1 fruit fly cellular context compared by ENCODE assay signal in the genomic region with DNA sequence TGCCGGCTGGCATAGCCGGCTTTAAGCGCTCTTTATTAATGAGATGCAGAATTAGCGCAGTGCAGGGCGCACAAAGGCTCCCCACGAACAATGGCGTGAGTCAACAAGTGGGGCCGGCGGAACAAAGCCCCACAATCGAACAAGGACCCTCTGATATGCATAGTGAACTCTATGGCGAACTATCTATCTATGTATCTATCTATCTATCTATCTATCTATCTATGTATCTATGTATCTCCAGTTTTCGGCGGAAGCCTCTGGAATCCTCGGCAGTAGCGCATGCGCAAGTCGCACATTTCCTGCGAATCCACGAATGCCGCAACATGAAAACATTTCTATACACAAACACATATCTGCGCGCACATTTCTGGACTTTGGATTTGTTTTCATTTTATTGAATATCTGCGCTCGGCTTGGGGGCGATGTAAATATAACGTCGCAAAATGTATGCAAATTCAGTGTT.
TF ChIP-seq lines count a peak whose summit lies in the region.

No protein-coding gene starts in this region.

TF ChIP-seq in whole organism, embryonic, 481 proteins besides CTCF, POLR2A, EP300 and RAD21 (continued from another document):
- TF ChIP-seq eyg (GFP tag; optimal IDR thresholded peaks at IDR 0.05; lab: Kevin White, UChicago) (no peak), CG5245 (GFP tag; optimal IDR thresholded peaks at IDR 0.05; lab: Kevin White, UChicago) (no peak), CG2199 (GFP tag; IDR thresholded peaks at IDR 0.05; lab: Robert Waterston, UW) (no peak), pan (optimal IDR thresholded peaks at IDR 0.05; lab: Kevin White, UChicago) (no peak), pan (GFP tag; optimal IDR thresholded peaks at IDR 0.05 in 1 of 2, IDR thresholded peaks at IDR 0.05 in 1 of 2) (no peak), bigmax (GFP tag; optimal IDR thresholded peaks at IDR 0.05; lab: Kevin White, UChicago) (no peak), CG6854 (GFP tag; optimal IDR thresholded peaks at IDR 0.05; lab: Kevin White, UChicago) (peak; percentile 4), CG32772 (GFP tag; IDR thresholded peaks at IDR 0.05; lab: Robert Waterston, UW) (no peak), B-H1 (GFP tag; IDR thresholded peaks at IDR 0.05; lab: Robert Waterston, UW) (no peak), mld (GFP tag; IDR thresholded peaks at IDR 0.05; lab: Robert Waterston, UW; ENCODE audit: partially characterized antibody) (no peak), CG8924 (tag; optimal IDR thresholded peaks at IDR 0.05; lab: Kevin White, UChicago) (no peak), CG9797 (GFP tag; optimal IDR thresholded peaks at IDR 0.05; lab: Kevin White, UChicago) (no peak), nom (GFP tag; optimal IDR thresholded peaks at IDR 0.05; lab: Kevin White, UChicago) (peak; percentile 98), Spps (tag; optimal IDR thresholded peaks at IDR 0.05; lab: Kevin White, UChicago) (no peak), Atf6 (GFP tag; IDR thresholded peaks at IDR 0.05; lab: Robert Waterston, UW) (peak; percentile 51; the same call in 1 of the 2 replicates), CG43689 (GFP tag; IDR thresholded peaks at IDR 0.05; lab: Robert Waterston, UW) (no peak), CG10366 (GFP tag; IDR thresholded peaks at IDR 0.05; lab: Robert Waterston, UW) (no peak), YL-1 (GFP tag; optimal IDR thresholded peaks at IDR 0.05; lab: Kevin White, UChicago) (no peak), gsb-n (tag; optimal IDR thresholded peaks at IDR 0.05; lab: Kevin White, UChicago) (no peak), ato (GFP tag; IDR thresholded peaks at IDR 0.05; lab: Robert Waterston, UW; ENCODE audit: partially characterized antibody) (no peak), Sox100B (GFP tag; optimal IDR thresholded peaks at IDR 0.05; lab: Kevin White, UChicago) (no peak), Adf1 (GFP tag; IDR thresholded peaks at IDR 0.05; lab: Robert Waterston, UW) (no peak), pum (GFP tag; optimal IDR thresholded peaks at IDR 0.05; lab: Kevin White, UChicago) (peak; percentile 9), NfI (GFP tag; optimal IDR thresholded peaks at IDR 0.05; lab: Kevin White, UChicago) (peak; percentile 34), CG17328 (GFP tag; IDR thresholded peaks at IDR 0.05; lab: Robert Waterston, UW) (no peak), CG10431 (GFP tag; optimal IDR thresholded peaks at IDR 0.05; lab: Kevin White, UChicago) (no peak), nerfin-1 (tag; optimal IDR thresholded peaks at IDR 0.05; lab: Kevin White, UChicago) (peak; percentile 95), amos (GFP tag; IDR thresholded peaks at IDR 0.05; lab: Robert Waterston, UW; ENCODE audit: partially characterized antibody) (no peak), Blimp-1 (GFP tag; optimal IDR thresholded peaks at IDR 0.05; lab: Kevin White, UChicago) (no peak), CG13123 (GFP tag; optimal IDR thresholded peaks at IDR 0.05; lab: Kevin White, UChicago) (no peak), psq (GFP tag; optimal IDR thresholded peaks at IDR 0.05; lab: Kevin White, UChicago) (no peak), ab (GFP tag; optimal IDR thresholded peaks at IDR 0.05; lab: Kevin White, UChicago) (no peak), Dbx (GFP tag; IDR thresholded peaks at IDR 0.05; lab: Robert Waterston, UW) (peak; percentile 69; the same call in 2 of the 3 replicates), ttk (GFP tag; IDR thresholded peaks at IDR 0.05; lab: Robert Waterston, UW) (no peak), CG31365 (tag; optimal IDR thresholded peaks at IDR 0.05; lab: Kevin White, UChicago) (no peak), gsb (GFP tag; IDR thresholded peaks at IDR 0.05; lab: Robert Waterston, UW) (no peak), row (GFP tag; IDR thresholded peaks at IDR 0.05; lab: Robert Waterston, UW) (peak; percentile 12; the same call in 1 of the 3 replicates), disco-r (GFP tag; optimal IDR thresholded peaks at IDR 0.05; lab: Kevin White, UChicago) (no peak), Dp (GFP tag; optimal IDR thresholded peaks at IDR 0.05; lab: Kevin White, UChicago) (no peak), nmo (GFP tag; optimal IDR thresholded peaks at IDR 0.05; lab: Kevin White, UChicago) (no peak), Bdp1 (GFP tag; optimal IDR thresholded peaks at IDR 0.05; lab: Kevin White, UChicago) (no peak), caup (GFP tag; optimal IDR thresholded peaks at IDR 0.05; lab: Kevin White, UChicago; ENCODE audit: severe bottlenecking) (peak; percentile 25), CG7963 (GFP tag; IDR thresholded peaks at IDR 0.05; lab: Robert Waterston, UW; ENCODE audit: partially characterized antibody) (no peak), CG10959 (GFP tag; IDR thresholded peaks at IDR 0.05; lab: Robert Waterston, UW) (no peak), trh (GFP tag; optimal IDR thresholded peaks at IDR 0.05; lab: Kevin White, UChicago) (no peak), CG1603 (tag; optimal IDR thresholded peaks at IDR 0.05; lab: Kevin White, UChicago) (no peak), oc (tag; optimal IDR thresholded peaks at IDR 0.05; lab: Kevin White, UChicago) (no peak), lola (GFP tag; optimal IDR thresholded peaks at IDR 0.05; lab: Kevin White, UChicago) (no peak), CG4707 (GFP tag; optimal IDR thresholded peaks at IDR 0.05; lab: Kevin White, UChicago) (no peak), CG8765 (GFP tag; IDR thresholded peaks at IDR 0.05; lab: Robert Waterston, UW) (no peak; the same call in 1 of the 2 replicates), CG11504 (tag; optimal IDR thresholded peaks at IDR 0.05; lab: Kevin White, UChicago) (no peak), CG3838 (GFP tag; optimal IDR thresholded peaks at IDR 0.05; lab: Kevin White, UChicago) (no peak), shn (GFP tag; optimal IDR thresholded peaks at IDR 0.05; lab: Kevin White, UChicago) (peak; percentile 9), D19A (tag; optimal IDR thresholded peaks at IDR 0.05; lab: Kevin White, UChicago) (no peak), cas (GFP tag; IDR thresholded peaks at IDR 0.05; lab: Robert Waterston, UW) (no peak), CG9876 (GFP tag; optimal IDR thresholded peaks at IDR 0.05; lab: Kevin White, UChicago) (no peak), sna (GFP tag; IDR thresholded peaks at IDR 0.05; lab: Robert Waterston, UW; ENCODE audit: partially characterized antibody) (no peak), gcm2 (GFP tag; optimal IDR thresholded peaks at IDR 0.05; lab: Kevin White, UChicago) (no peak), Dfd (GFP tag; optimal IDR thresholded peaks at IDR 0.05; lab: Kevin White, UChicago) (no peak), CG7839 (tag; optimal IDR thresholded peaks at IDR 0.05; lab: Kevin White, UChicago) (peak; percentile 26), Dad (GFP tag; optimal IDR thresholded peaks at IDR 0.05; lab: Kevin White, UChicago) (no peak), Lim3 (GFP tag; IDR thresholded peaks at IDR 0.05; lab: Robert Waterston, UW) (no peak), peb (GFP tag; IDR thresholded peaks at IDR 0.05; lab: Robert Waterston, UW) (no peak), p53 (GFP tag; optimal IDR thresholded peaks at IDR 0.05; lab: Kevin White, UChicago) (no peak), Sry-δ (GFP tag; optimal IDR thresholded peaks at IDR 0.05; lab: Kevin White, UChicago) (no peak), ken (GFP tag; IDR thresholded peaks at IDR 0.05; lab: Robert Waterston, UW) (no peak), CG2712 (tag; optimal IDR thresholded peaks at IDR 0.05; lab: Kevin White, UChicago) (no peak), croc (GFP tag; conservative IDR thresholded peaks at IDR 0.05; lab: Robert Waterston, UW) (no peak), trem (tag; optimal IDR thresholded peaks at IDR 0.05; lab: Kevin White, UChicago) (no peak), CG6683 (GFP tag; optimal IDR thresholded peaks at IDR 0.05; lab: Kevin White, UChicago) (no peak), CG17361 (GFP tag; IDR thresholded peaks at IDR 0.05; lab: Robert Waterston, UW) (0 out of 3 replicates have a peak, but pooled peaks have one; percentile 23), E2f1 (GFP tag; IDR thresholded peaks at IDR 0.05; lab: Robert Waterston, UW) (no peak), pnt (GFP tag; optimal IDR thresholded peaks at IDR 0.05; lab: Kevin White, UChicago) (no peak), CG17568 (GFP tag; optimal IDR thresholded peaks at IDR 0.05; lab: Kevin White, UChicago) (no peak), unc-4 (GFP tag; IDR thresholded peaks at IDR 0.05; lab: Robert Waterston, UW; ENCODE audit: partially characterized antibody) (no peak), CG34376 (GFP tag; optimal IDR thresholded peaks at IDR 0.05; lab: Kevin White, UChicago) (peak; percentile 53), sens (GFP tag; lab: Kevin White, UChicago) (peak; percentile 72), CG13424 (tag; optimal IDR thresholded peaks at IDR 0.05; lab: Kevin White, UChicago) (no peak), sisA (GFP tag; IDR thresholded peaks at IDR 0.05; lab: Robert Waterston, UW) (no peak), CG12942 (GFP tag; optimal IDR thresholded peaks at IDR 0.05; lab: Kevin White, UChicago) (no peak), C15 (GFP tag; IDR thresholded peaks at IDR 0.05; lab: Robert Waterston, UW) (no peak), CG13775 (GFP tag; optimal IDR thresholded peaks at IDR 0.05; lab: Kevin White, UChicago) (peak; percentile 6), gro (GFP tag; optimal IDR thresholded peaks at IDR 0.05; lab: Kevin White, UChicago) (peak; percentile 68), slbo (GFP tag; IDR thresholded peaks at IDR 0.05; lab: Robert Waterston, UW) (peak; percentile 74), kay (GFP tag; optimal IDR thresholded peaks at IDR 0.05; lab: Kevin White, UChicago) (no peak), Usf (GFP tag; optimal IDR thresholded peaks at IDR 0.05; lab: Kevin White, UChicago) (peak; percentile 39), kni (GFP tag; optimal IDR thresholded peaks at IDR 0.05; lab: Kevin White, UChicago) (no peak), D19B (GFP tag; optimal IDR thresholded peaks at IDR 0.05; lab: Kevin White, UChicago) (peak; percentile 61), stc (GFP tag; IDR thresholded peaks at IDR 0.05; lab: Robert Waterston, UW) (no peak), z (GFP tag; IDR thresholded peaks at IDR 0.05; lab: Robert Waterston, UW) (no peak), HmgD (GFP tag; optimal IDR thresholded peaks at IDR 0.05; lab: Kevin White, UChicago) (no peak), CG17359 (tag; optimal IDR thresholded peaks at IDR 0.05; lab: Kevin White, UChicago) (no peak), CG42726 (GFP tag; IDR thresholded peaks at IDR 0.05; lab: Robert Waterston, UW; ENCODE audit: partially characterized antibody) (no peak), ranshi (GFP tag; IDR thresholded peaks at IDR 0.05; lab: Robert Waterston, UW) (no peak), CG14860 (GFP tag; IDR thresholded peaks at IDR 0.05; lab: Robert Waterston, UW; ENCODE audit: partially characterized antibody) (0 out of 3 replicates have a peak, but pooled peaks have one; percentile 7), cad (GFP tag; optimal IDR thresholded peaks at IDR 0.05; lab: Kevin White, UChicago) (no peak), PHDP (tag; optimal IDR thresholded peaks at IDR 0.05; lab: Kevin White, UChicago) (no peak), hth (optimal IDR thresholded peaks at IDR 0.05; lab: Kevin White, UChicago) (no peak), CG30403 (GFP tag; optimal IDR thresholded peaks at IDR 0.05; lab: Kevin White, UChicago) (peak; percentile 33), tap (tag; optimal IDR thresholded peaks at IDR 0.05; lab: Kevin White, UChicago) (no peak), Scr (GFP tag; IDR thresholded peaks at IDR 0.05; lab: Robert Waterston, UW; ENCODE audit: partially characterized antibody) (no peak), CG7987 (GFP tag; optimal IDR thresholded peaks at IDR 0.05; lab: Kevin White, UChicago) (no peak), pb (GFP tag; optimal IDR thresholded peaks at IDR 0.05; lab: Kevin White, UChicago) (no peak), Abd-B (GFP tag; optimal IDR thresholded peaks at IDR 0.05; lab: Kevin White, UChicago) (no peak), Mad (GFP tag; optimal IDR thresholded peaks at IDR 0.05; lab: Kevin White, UChicago) (no peak), Hand (GFP tag; optimal IDR thresholded peaks at IDR 0.05; lab: Kevin White, UChicago) (no peak), ind (GFP tag; optimal IDR thresholded peaks at IDR 0.05; lab: Kevin White, UChicago) (peak; percentile 12), Mes4 (GFP tag; optimal IDR thresholded peaks at IDR 0.05; lab: Kevin White, UChicago) (no peak), HLH54F (GFP tag; optimal IDR thresholded peaks at IDR 0.05; lab: Kevin White, UChicago) (peak; percentile 45), CG8478 (optimal IDR thresholded peaks at IDR 0.05; lab: Kevin White, UChicago) (no peak), Deaf1 (tag; optimal IDR thresholded peaks at IDR 0.05; lab: Kevin White, UChicago) (peak; percentile 4)
TF ChIP-seq in whole organism, embryonic: peak in this region for 113.
